Fruit fly (Drosophila melanogaster) whole organism, embryonic: ENCODE data around the gene CG13842.

ENCODE experiments used
- CG10366 ChIP-seq: fragments of 200-800 bp; sonication (Bioruptor generic); IDR thresholded peaks from 2 replicates; pipeline ENCODE4 v1.3.6; 2022; ENCODE audit warnings: missing biosample characterization, missing genetic modification characterization
- CG10654 ChIP-seq: fragments of 200-800 bp; sonication (Bioruptor generic); optimal IDR thresholded peaks from 2 replicates; lab custom pipeline; 2016; ENCODE audit warnings: missing biosample characterization, missing genetic modification characterization
- CG11247 ChIP-seq: fragments of 200-800 bp; sonication (Bioruptor generic); IDR thresholded peaks from 2 replicates; pipeline ENCODE4 v1.3.6; 2022; ENCODE audit warnings: missing biosample characterization, missing genetic modification characterization
- CG14860 ChIP-seq: fragments of 200-800 bp; sonication (Bioruptor generic); IDR thresholded peaks from 3 replicates; pipeline ENCODE4 v1.3.6; 2022; ENCODE audit warnings: missing biosample characterization, missing genetic modification characterization; ENCODE audit not compliant: partially characterized antibody
- CG14965 ChIP-seq: fragments of 200-800 bp; sonication (Bioruptor generic); optimal IDR thresholded peaks from 2 replicates; lab custom pipeline; 2016; ENCODE audit warnings: missing biosample characterization, missing genetic modification characterization, borderline replicate concordance
- CG15601 ChIP-seq: fragments of 200-800 bp; sonication (Bioruptor generic); optimal IDR thresholded peaks from 3 replicates; lab custom pipeline; 2019; ENCODE audit warnings: missing biosample characterization, mild to moderate bottlenecking, missing genetic modification characterization, moderate library complexity
- CG1647 ChIP-seq: fragments of 200-800 bp; sonication (Bioruptor generic); optimal IDR thresholded peaks from 3 replicates; lab custom pipeline; 2016; ENCODE audit warnings: missing biosample characterization, missing genetic modification characterization
- CG17385 ChIP-seq: fragments of 200-800 bp; sonication (Bioruptor generic); optimal IDR thresholded peaks from 3 replicates; lab custom pipeline; 2018; ENCODE audit warnings: missing biosample characterization, mild to moderate bottlenecking, missing genetic modification characterization
- CG18476 ChIP-seq: fragments of 200-800 bp; sonication (Bioruptor generic); optimal IDR thresholded peaks from 2 replicates; lab custom pipeline; 2016; ENCODE audit warnings: missing biosample characterization, mild to moderate bottlenecking, missing genetic modification characterization
- CG2129 ChIP-seq: fragments of 200-800 bp; sonication (Bioruptor generic); IDR thresholded peaks from 2 replicates; pipeline ENCODE4 v1.3.6; 2022; ENCODE audit warnings: missing biosample characterization, missing genetic modification characterization; ENCODE audit not compliant: partially characterized antibody
- CG2199 ChIP-seq: fragments of 200-800 bp; sonication (Bioruptor generic); IDR thresholded peaks from 3 replicates; pipeline ENCODE4 v1.3.6; 2022; ENCODE audit warnings: missing biosample characterization, missing genetic modification characterization
- CG2875 ChIP-seq: fragments of 200-800 bp; sonication (Bioruptor generic); optimal IDR thresholded peaks from 2 replicates; lab custom pipeline; 2017; ENCODE audit warnings: missing biosample characterization, mild to moderate bottlenecking, missing genetic modification characterization, missing genetic modification reagents
- CG30403 ChIP-seq: fragments of 200-800 bp; sonication (Bioruptor generic); optimal IDR thresholded peaks from 3 replicates; lab custom pipeline; 2016; ENCODE audit warnings: missing biosample characterization, missing genetic modification characterization
- CG31388 ChIP-seq: fragments of 200-800 bp; sonication (Bioruptor generic); optimal IDR thresholded peaks from 2 replicates; lab custom pipeline; 2016; ENCODE audit warnings: missing biosample characterization, missing genetic modification characterization
- CG42726 ChIP-seq: fragments of 200-800 bp; sonication (Bioruptor generic); IDR thresholded peaks from 2 replicates; pipeline ENCODE4 v1.3.6; 2022; ENCODE audit warnings: missing biosample characterization, missing genetic modification characterization; ENCODE audit not compliant: partially characterized antibody
- CG4617 ChIP-seq: fragments of 200-800 bp; sonication (Bioruptor generic); optimal IDR thresholded peaks from 3 replicates; lab custom pipeline; 2016; ENCODE audit warnings: missing biosample characterization, missing genetic modification characterization, borderline replicate concordance
- CG6791 ChIP-seq: fragments of 200-800 bp; sonication (Bioruptor generic); IDR thresholded peaks from 3 replicates; pipeline ENCODE4 v1.3.6; 2022; ENCODE audit warnings: missing biosample characterization, missing genetic modification characterization; ENCODE audit not compliant: partially characterized antibody
- CG9932 ChIP-seq: fragments of 200-800 bp; sonication (Bioruptor generic); IDR thresholded peaks from 2 replicates; pipeline ENCODE4 v1.3.6; 2022; ENCODE audit warnings: missing biosample characterization, missing genetic modification characterization
- Doc3 ChIP-seq: fragments of 200-800 bp; sonication (Bioruptor generic); IDR thresholded peaks from 3 replicates; pipeline ENCODE4 v1.3.6; 2022; ENCODE audit warnings: missing biosample characterization, missing genetic modification characterization; ENCODE audit not compliant: partially characterized antibody
- H2.0 ChIP-seq: fragments of 200-800 bp; sonication (Bioruptor generic); IDR thresholded peaks from 2 replicates; pipeline ENCODE4 v1.3.6; 2022; ENCODE audit warnings: missing biosample characterization, missing genetic modification characterization
- HLH4C ChIP-seq: fragments of 200-800 bp; sonication (Bioruptor generic); IDR thresholded peaks from 3 replicates; pipeline ENCODE4 v1.3.6; 2022; ENCODE audit warnings: missing biosample characterization, missing genetic modification characterization; ENCODE audit not compliant: partially characterized antibody
- Lim3 ChIP-seq: fragments of 200-800 bp; sonication (Bioruptor generic); IDR thresholded peaks from 2 replicates; pipeline ENCODE4 v1.3.6; 2022; ENCODE audit warnings: missing biosample characterization, missing genetic modification characterization
- MESR4 ChIP-seq: fragments of 200-800 bp; sonication (Bioruptor generic); optimal IDR thresholded peaks from 2 replicates; lab custom pipeline; 2018; ENCODE audit warnings: missing biosample characterization, mild to moderate bottlenecking, missing genetic modification characterization, moderate library complexity
- Scr ChIP-seq: fragments of 200-800 bp; sonication (Bioruptor generic); IDR thresholded peaks from 2 replicates; pipeline ENCODE4 v1.3.6; 2022; ENCODE audit warnings: missing biosample characterization, missing genetic modification characterization; ENCODE audit not compliant: partially characterized antibody
- Six4 ChIP-seq: fragments of 200-800 bp; sonication (Bioruptor generic); optimal IDR thresholded peaks from 2 replicates; lab custom pipeline; 2016; ENCODE audit warnings: missing biosample characterization, missing genetic modification characterization
- Sry-δ ChIP-seq: fragments of 200-800 bp; sonication (Bioruptor generic); optimal IDR thresholded peaks from 2 replicates; lab custom pipeline; 2016; ENCODE audit warnings: missing biosample characterization, missing genetic modification characterization
- amos ChIP-seq: fragments of 200-800 bp; sonication (Bioruptor generic); IDR thresholded peaks from 2 replicates; pipeline ENCODE4 v1.3.6; 2022; ENCODE audit warnings: missing biosample characterization, missing genetic modification characterization; ENCODE audit not compliant: partially characterized antibody
- az2 ChIP-seq: fragments of 200-800 bp; sonication (Bioruptor generic); optimal IDR thresholded peaks from 3 replicates; lab custom pipeline; 2016; ENCODE audit warnings: missing biosample characterization, missing genetic modification characterization
- cg ChIP-seq: fragments of 200-800 bp; sonication (Bioruptor generic); optimal IDR thresholded peaks from 3 replicates; lab custom pipeline; 2019; ENCODE audit warnings: missing biosample characterization, mild to moderate bottlenecking, missing genetic modification characterization, moderate library complexity
- chinmo ChIP-seq: fragments of 200-800 bp; sonication (Bioruptor generic); IDR thresholded peaks from 4 replicates; pipeline ENCODE4 v1.3.6; 2022; ENCODE audit warnings: missing biosample characterization, missing genetic modification characterization; ENCODE audit not compliant: partially characterized antibody
- dpn ChIP-seq, 2 experiments: fragments of 200-800 bp; sonication (Bioruptor generic); optimal IDR thresholded peaks; 3 replicates each; lab custom pipeline; 2016; ENCODE audit warnings: missing biosample characterization in 2 of 2, missing genetic modification characterization in 2 of 2
- en ChIP-seq: fragments of 200-800 bp; sonication (Bioruptor generic); optimal IDR thresholded peaks from 2 replicates; lab custom pipeline; 2016; ENCODE audit warnings: missing biosample characterization, missing genetic modification characterization
- ftz-f1 ChIP-seq: fragments of 200-800 bp; sonication (Bioruptor generic); optimal IDR thresholded peaks from 2 replicates; lab custom pipeline; 2016; ENCODE audit warnings: missing biosample characterization, missing genetic modification characterization
- ind ChIP-seq: fragments of 200-800 bp; sonication (Bioruptor generic); optimal IDR thresholded peaks from 3 replicates; lab custom pipeline; 2016; ENCODE audit warnings: missing biosample characterization, missing genetic modification characterization
- kah ChIP-seq: fragments of 200-800 bp; sonication (Bioruptor generic); optimal IDR thresholded peaks from 2 replicates; lab custom pipeline; 2018; ENCODE audit warnings: missing biosample characterization, mild to moderate bottlenecking, missing genetic modification characterization
- knrl ChIP-seq: fragments of 200-800 bp; sonication (Bioruptor generic); IDR thresholded peaks from 3 replicates; pipeline ENCODE4 v1.3.6; 2022; ENCODE audit warnings: missing biosample characterization, missing genetic modification characterization; ENCODE audit not compliant: partially characterized antibody
- lab ChIP-seq: fragments of 200-800 bp; sonication (Bioruptor generic); optimal IDR thresholded peaks from 3 replicates; lab custom pipeline; 2017; ENCODE audit warnings: missing biosample characterization, missing genetic modification characterization, mild to moderate bottlenecking, moderate library complexity, missing genetic modification reagents
- mld ChIP-seq: fragments of 200-800 bp; sonication (Bioruptor generic); IDR thresholded peaks from 3 replicates; pipeline ENCODE4 v1.3.6; 2022; ENCODE audit warnings: missing biosample characterization, missing genetic modification characterization; ENCODE audit not compliant: partially characterized antibody
- nerfin-2 ChIP-seq: fragments of 200-800 bp; sonication (Bioruptor generic); IDR thresholded peaks from 2 replicates; pipeline ENCODE4 v1.3.6; 2022; ENCODE audit warnings: missing biosample characterization, missing genetic modification characterization; ENCODE audit not compliant: partially characterized antibody
- peb ChIP-seq: fragments of 200-800 bp; sonication (Bioruptor generic); IDR thresholded peaks from 2 replicates; pipeline ENCODE4 v1.3.6; 2022; ENCODE audit warnings: missing biosample characterization, missing genetic modification characterization
- pzg ChIP-seq: fragments of 200-800 bp; sonication (Bioruptor generic); optimal IDR thresholded peaks from 3 replicates; lab custom pipeline; 2018; ENCODE audit warnings: missing biosample characterization, mild to moderate bottlenecking, missing genetic modification characterization, moderate library complexity
- ro ChIP-seq: fragments of 200-800 bp; sonication (Bioruptor generic); IDR thresholded peaks from 2 replicates; pipeline ENCODE4 v1.3.6; 2022; ENCODE audit warnings: missing biosample characterization, missing genetic modification characterization
- row ChIP-seq: fragments of 200-800 bp; sonication (Bioruptor generic); IDR thresholded peaks from 3 replicates; pipeline ENCODE4 v1.3.6; 2022; ENCODE audit warnings: missing biosample characterization, missing genetic modification characterization
- sens ChIP-seq: fragments of 200-800 bp; sonication (Bioruptor generic); peaks from one replicate; lab custom pipeline; 2016; ENCODE audit warnings: missing biosample characterization, missing genetic modification characterization
- sr ChIP-seq: fragments of 200-800 bp; sonication (Bioruptor generic); IDR thresholded peaks from 3 replicates; pipeline ENCODE4 v1.3.6; 2022; ENCODE audit warnings: missing biosample characterization, missing genetic modification characterization
- sug ChIP-seq: fragments of 200-800 bp; optimal IDR thresholded peaks from 2 replicates; lab custom pipeline; 2019; ENCODE audit warnings: missing biosample characterization, mild to moderate bottlenecking, missing genetic modification characterization, moderate library complexity
- toy ChIP-seq: fragments of 200-800 bp; sonication (Bioruptor generic); IDR thresholded peaks from 2 replicates; pipeline ENCODE4 v1.3.6; 2022; ENCODE audit warnings: missing biosample characterization, missing genetic modification characterization
- zfh2 ChIP-seq: fragments of 200-800 bp; sonication (Bioruptor generic); optimal IDR thresholded peaks from 2 replicates; lab custom pipeline; 2016; ENCODE audit warnings: missing biosample characterization, missing genetic modification characterization

CG13842 gene

DNA sequence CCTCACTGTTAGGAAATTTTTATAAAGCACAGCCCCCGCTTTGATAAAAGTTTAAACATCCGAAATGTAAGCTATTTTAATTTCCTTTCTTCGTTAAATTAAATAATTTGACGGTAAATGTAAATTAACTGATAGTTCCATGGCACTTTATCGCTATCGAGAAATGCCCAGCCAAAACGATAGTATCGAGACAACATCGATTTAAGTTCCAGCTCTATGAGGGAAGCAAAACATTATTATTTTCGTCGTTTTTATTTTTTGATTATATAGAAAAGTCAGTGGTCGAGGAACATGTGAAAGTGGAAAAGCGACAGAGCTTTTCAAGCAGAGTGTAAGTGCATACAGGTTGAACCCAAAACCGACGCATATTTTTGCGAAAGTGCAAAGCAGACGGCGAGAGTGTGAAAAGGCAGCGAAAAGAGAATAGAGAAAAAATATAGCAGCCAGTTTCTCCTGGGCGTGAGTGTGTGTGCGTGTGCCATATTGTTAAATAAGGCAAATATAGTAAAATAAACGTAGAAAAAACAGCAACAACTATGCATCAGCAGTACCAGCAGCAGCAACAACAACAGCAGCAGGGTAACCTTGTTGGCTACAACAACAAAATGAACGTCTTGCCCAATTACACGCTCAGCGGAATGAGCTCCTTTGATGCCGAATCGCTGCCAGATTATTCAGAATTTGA, 19.8 kb upstream of the CG13842 start, which contains the start of gene CG45049 (continued):
- TF ChIP-seq kah: no peak
- TF ChIP-seq peb (GFP tag; lab: Robert Waterston, UW): no peak
- no peak for TF ChIP-seq CG18476
- TF ChIP-seq ind (GFP tag; lab: Kevin White, UChicago): no peak
- no peak for TF ChIP-seq CG15601
- peak; percentile 91 for TF ChIP-seq knrl (GFP tag; lab: Robert Waterston, UW)
- peak; percentile 40 for TF ChIP-seq pzg (GFP tag; lab: Kevin White, UChicago)
- peak; percentile 81 for TF ChIP-seq Doc3 (GFP tag; lab: Robert Waterston, UW)
- TF ChIP-seq ro: no peak
- TF ChIP-seq dpn (GFP tag; optimal IDR thresholded peaks at IDR 0.05; lab: Kevin White, UChicago): peak in 1 of 2 experiments; percentile 31
- TF ChIP-seq zfh2 (GFP tag; lab: Kevin White, UChicago): peak; percentile 10
- peak; percentile 94 for TF ChIP-seq CG42726
- no peak for TF ChIP-seq en (GFP tag; lab: Kevin White, UChicago)
- TF ChIP-seq chinmo: peak; percentile 54; the same call in 1 of the 4 replicates
- TF ChIP-seq sug: no peak
- no peak for TF ChIP-seq CG10366
- TF ChIP-seq CG11247 (GFP tag; lab: Robert Waterston, UW): no peak
- TF ChIP-seq sens (GFP tag; lab: Kevin White, UChicago): peak; percentile 83
- no peak for TF ChIP-seq az2 (GFP tag; lab: Kevin White, UChicago)
- peak; percentile 89 for TF ChIP-seq Sry-δ (GFP tag; lab: Kevin White, UChicago)
- peak; percentile 66 for TF ChIP-seq row (GFP tag; lab: Robert Waterston, UW)
- peak; percentile 33 for TF ChIP-seq lab (GFP tag; lab: Kevin White, UChicago)
- no peak for TF ChIP-seq CG31388
- TF ChIP-seq CG9932 (GFP tag; lab: Robert Waterston, UW): peak; percentile 65
- TF ChIP-seq HLH4C (GFP tag; lab: Robert Waterston, UW): peak; percentile 87
- no peak for TF ChIP-seq Lim3
- TF ChIP-seq Six4: no peak
- TF ChIP-seq ftz-f1 (GFP tag; lab: Kevin White, UChicago): peak; percentile 22
- TF ChIP-seq CG10654 (GFP tag; lab: Kevin White, UChicago): no peak
- peak; percentile 87 for TF ChIP-seq nerfin-2
- TF ChIP-seq sr (GFP tag; lab: Robert Waterston, UW): peak; percentile 35; the same call in 1 of the 3 replicates
- peak; percentile 74 for TF ChIP-seq CG14860 (GFP tag; lab: Robert Waterston, UW)
- TF ChIP-seq MESR4 (GFP tag; lab: Kevin White, UChicago): peak; percentile 57
- 0 out of 3 replicates have a peak, but pooled peaks have one; percentile 10 for TF ChIP-seq CG2199
- no peak for TF ChIP-seq CG17385 (GFP tag; lab: Kevin White, UChicago)
- no peak for TF ChIP-seq CG1647 (GFP tag; lab: Kevin White, UChicago)
- TF ChIP-seq amos (GFP tag; lab: Robert Waterston, UW): peak; percentile 96
- no peak for TF ChIP-seq CG14965 (GFP tag; lab: Kevin White, UChicago)
- TF ChIP-seq CG6791: peak; percentile 95
- no peak for TF ChIP-seq toy
- peak; percentile 80 for TF ChIP-seq cg (GFP tag; lab: Kevin White, UChicago)
- no peak for TF ChIP-seq H2.0 (GFP tag; lab: Robert Waterston, UW)
- TF ChIP-seq CG2875: no peak
- peak; percentile 72 for TF ChIP-seq CG4617
- peak; percentile 92 for TF ChIP-seq Scr
- TF ChIP-seq mld (GFP tag; lab: Robert Waterston, UW): peak; percentile 86; the same call in 2 of the 3 replicates
- peak; percentile 67 for TF ChIP-seq CG2129 (GFP tag; lab: Robert Waterston, UW)
- peak; percentile 18 for TF ChIP-seq CG30403 (GFP tag; lab: Kevin White, UChicago)
